Fruit fly (Drosophila melanogaster) whole organism, pupa: ENCODE measurements around the gene CASK.
A peak's percentile ranks its signal among the peaks of the same experiment; 100 is the strongest.

Experiments used
- CG10348 ChIP-seq: fragments of 200-800 bp; sonication (Bioruptor generic); IDR thresholded peaks from 2 replicates; pipeline ENCODE4 v1.3.6; 2022; ENCODE audit warnings: missing biosample characterization, missing genetic modification characterization
- CG12605 ChIP-seq: fragments of 200-800 bp; sonication (Bioruptor generic); IDR thresholded peaks from 2 replicates; pipeline ENCODE4 v1.3.6; 2022; ENCODE audit warnings: missing biosample characterization, missing genetic modification characterization
- CG13204 ChIP-seq: fragments of 200-800 bp; sonication (Bioruptor generic); optimal IDR thresholded peaks from 2 replicates; lab custom pipeline; 2018; ENCODE audit warnings: missing biosample characterization, mild to moderate bottlenecking, missing genetic modification characterization, moderate library complexity
- CG14655 ChIP-seq: fragments of 200-800 bp; sonication (Bioruptor generic); optimal IDR thresholded peaks from 3 replicates; lab custom pipeline; 2017; ENCODE audit warnings: mild to moderate bottlenecking, missing biosample characterization, missing genetic modification reagents, missing genetic modification characterization
- CG15710 ChIP-seq: fragments of 200-800 bp; sonication (Bioruptor generic); optimal IDR thresholded peaks from 2 replicates; lab custom pipeline; 2018; ENCODE audit warnings: missing biosample characterization, mild to moderate bottlenecking, missing genetic modification characterization, moderate library complexity
- CG17806 ChIP-seq: fragments of 200-800 bp; sonication (Bioruptor generic); optimal IDR thresholded peaks from 2 replicates; lab custom pipeline; 2018; ENCODE audit warnings: missing biosample characterization, mild to moderate bottlenecking, missing genetic modification characterization, moderate library complexity
- CG32121 ChIP-seq: fragments of 200-800 bp; sonication (Bioruptor generic); IDR thresholded peaks from 2 replicates; pipeline ENCODE4 v1.3.6; 2022; ENCODE audit warnings: missing biosample characterization, missing genetic modification characterization
- CG34367 ChIP-seq: fragments of 200-800 bp; sonication (Bioruptor generic); optimal IDR thresholded peaks from 2 replicates; lab custom pipeline; 2018; ENCODE audit warnings: missing biosample characterization, mild to moderate bottlenecking, missing genetic modification characterization
- CG9948 ChIP-seq: fragments of 200-800 bp; sonication (Bioruptor generic); optimal IDR thresholded peaks from 2 replicates; lab custom pipeline; 2018; ENCODE audit warnings: missing biosample characterization, mild to moderate bottlenecking, missing genetic modification characterization, moderate library complexity
- EcR ChIP-seq: fragments of 200-800 bp; sonication (Bioruptor generic); optimal IDR thresholded peaks from 3 replicates; lab custom pipeline; 2019; ENCODE audit warnings: missing biosample characterization, missing genetic modification characterization, mild to moderate bottlenecking, moderate library complexity, missing genetic modification reagents
- Pif1A ChIP-seq: fragments of 200-800 bp; sonication (Bioruptor generic); optimal IDR thresholded peaks from 3 replicates; lab custom pipeline; 2016; ENCODE audit warnings: missing biosample characterization, missing genetic modification characterization
- Snoo ChIP-seq: fragments of 200-800 bp; sonication (Bioruptor generic); optimal IDR thresholded peaks from 3 replicates; lab custom pipeline; 2017; ENCODE audit warnings: missing biosample characterization, mild to moderate bottlenecking, missing genetic modification characterization, inconsistent platforms
- gl ChIP-seq: fragments of 200-800 bp; sonication (Bioruptor generic); optimal IDR thresholded peaks from 2 replicates; lab custom pipeline; 2018; ENCODE audit warnings: missing biosample characterization, mild to moderate bottlenecking, missing genetic modification characterization
- rn ChIP-seq: fragments of 200-800 bp; sonication (Bioruptor generic); IDR thresholded peaks from 2 replicates; pipeline ENCODE4 v1.3.6; 2022; ENCODE audit warnings: missing biosample characterization, missing genetic modification characterization

dm6 chr3R:21839636-21840035, 17.2 kb upstream of the CASK start:
- TF ChIP-seq CG10348 (GFP tag; lab: Robert Waterston, UW): no peak
- no peak for TF ChIP-seq rn
- TF ChIP-seq Snoo: peak; percentile 55
- no peak for TF ChIP-seq CG32121 (GFP tag; lab: Robert Waterston, UW)
- TF ChIP-seq CG9948 (tag; lab: Kevin White, UChicago): peak; percentile 90
- TF ChIP-seq Pif1A (GFP tag; lab: Kevin White, UChicago): peak; percentile 19
- no peak for TF ChIP-seq CG12605 (GFP tag; lab: Robert Waterston, UW)
- TF ChIP-seq CG14655: peak; percentile 87
- TF ChIP-seq CG17806 (tag; lab: Kevin White, UChicago): peak; percentile 85
- no peak for TF ChIP-seq EcR (GFP tag; lab: Kevin White, UChicago)
- TF ChIP-seq CG13204 (GFP tag; lab: Kevin White, UChicago): no peak
- TF ChIP-seq CG15710 (tag; lab: Kevin White, UChicago): peak; percentile 89
- no peak for TF ChIP-seq gl (tag; lab: Kevin White, UChicago)
- TF ChIP-seq CG34367: peak; percentile 82
